Worm (Caenorhabditis elegans) whole organism, midembryonic: ENCODE data around the gene mks-2.

ENCODE experiments used
- T22C8.4 ChIP-seq: fragments of 200-800 bp; sonication (Bioruptor generic); IDR thresholded peaks from 2 replicates; pipeline ENCODE4 v1.3.6; 2022; ENCODE audit warnings: missing genetic modification characterization, missing compliant biosample characterization
- flt-1 ChIP-seq: fragments of 200-800 bp; sonication (Bioruptor generic); IDR thresholded peaks from 2 replicates; pipeline ENCODE4 v1.3.6; 2022; ENCODE audit warnings: missing genetic modification characterization, missing compliant biosample characterization
- klf-2 ChIP-seq: fragments of 200-800 bp; sonication (Bioruptor generic); conservative IDR thresholded peaks from 2 replicates; pipeline ENCODE4 v1.3.6; 2022; ENCODE audit warnings: missing genetic modification reagents, missing genetic modification characterization, missing compliant biosample characterization
- med-1 ChIP-seq: sonication (generic microtip); optimal IDR thresholded peaks from 2 replicates; lab custom pipeline; 2017; ENCODE audit warnings: missing genetic modification characterization, mild to moderate bottlenecking, missing compliant biosample characterization, antibody characterized with exemption, missing genetic modification reagents; ENCODE audit not compliant: insufficient read depth
- ztf-23 ChIP-seq: fragments of 200-800 bp; sonication (Bioruptor generic); IDR thresholded peaks from 2 replicates; pipeline ENCODE4 v1.3.6; 2022; ENCODE audit warnings: missing genetic modification reagents, missing genetic modification characterization, missing compliant biosample characterization
- ztf-29 ChIP-seq: fragments of 200-800 bp; sonication (Bioruptor generic); IDR thresholded peaks from 2 replicates; pipeline ENCODE4 v1.3.6; 2022; ENCODE audit warnings: missing genetic modification reagents, missing genetic modification characterization, missing compliant biosample characterization

DNA sequence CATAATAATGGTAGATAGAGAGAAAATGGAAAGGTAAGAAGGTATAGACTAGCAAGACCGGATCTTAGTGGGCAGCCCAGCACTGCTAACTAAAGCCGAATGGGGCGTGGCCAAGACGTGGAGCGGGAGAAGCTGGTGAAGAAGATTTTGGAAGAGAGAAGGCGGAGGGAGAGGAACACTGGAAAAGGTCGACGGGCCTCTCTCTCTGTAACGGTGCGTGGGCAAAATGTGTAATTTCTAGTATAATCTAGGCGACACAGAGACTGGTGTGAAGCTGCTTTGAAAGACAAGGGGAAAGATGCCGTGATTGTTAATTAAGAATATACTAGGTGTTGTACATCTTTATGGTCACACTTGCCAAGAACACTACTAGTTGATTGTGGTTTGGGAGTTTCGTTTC, 36.8 kb upstream of the mks-2 start, which contains the start of gene F13H8.5:
- TF ChIP-seq flt-1 (GFP tag; lab: Robert Waterston, UW) (no peak), med-1 (GFP tag; lab: Kevin White, UChicago) (no peak), klf-2 (GFP tag; lab: Robert Waterston, UW) (no peak), T22C8.4 (GFP tag; lab: Robert Waterston, UW) (no peak), ztf-23 (GFP tag; lab: Robert Waterston, UW) (no peak), ztf-29 (no peak)
